Worm (Caenorhabditis elegans) whole organism, young adult: ENCODE measurements around the gene VZK822L.2.

ENCODE experiments used
- B0035.1 ChIP-seq: sonication (generic microtip); optimal IDR thresholded peaks from 2 replicates; lab custom pipeline; 2016; ENCODE audit warnings: missing genetic modification characterization, mild to moderate bottlenecking, missing compliant biosample characterization, missing genotype, missing genetic modification reagents
- B0336.3 ChIP-seq: fragments of 200-800 bp; sonication (Bioruptor generic); IDR thresholded peaks from 2 replicates; pipeline ENCODE4 v1.3.6; 2022; ENCODE audit warnings: missing genetic modification characterization, missing compliant biosample characterization
- C06A6.2 ChIP-seq: fragments of 200-800 bp; sonication (Bioruptor generic); conservative IDR thresholded peaks from 2 replicates; pipeline ENCODE4 v1.3.6; 2022; ENCODE audit warnings: missing genetic modification characterization, missing compliant biosample characterization
- D2030.7 ChIP-seq: fragments of 200-800 bp; sonication (Bioruptor generic); IDR thresholded peaks from 2 replicates; pipeline ENCODE4 v1.3.6; 2022; ENCODE audit warnings: missing genetic modification reagents, missing genetic modification characterization, missing compliant biosample characterization
- F10E7.11 ChIP-seq: sonication (generic microtip); optimal IDR thresholded peaks from 2 replicates; lab custom pipeline; 2017; ENCODE audit warnings: mild to moderate bottlenecking, missing genetic modification characterization, moderate library complexity, missing compliant biosample characterization
- F52B5.7 ChIP-seq: sonication (generic microtip); optimal IDR thresholded peaks from 2 replicates; lab custom pipeline; 2016; ENCODE audit warnings: mild to moderate bottlenecking, missing genetic modification characterization, missing compliant biosample characterization
- F57C9.4 ChIP-seq: sonication (generic microtip); optimal IDR thresholded peaks from 2 replicates; lab custom pipeline; 2017; ENCODE audit warnings: mild to moderate bottlenecking, missing genetic modification characterization, missing compliant biosample characterization
- K11D2.4 ChIP-seq: fragments of 200-800 bp; sonication (Bioruptor generic); IDR thresholded peaks from 2 replicates; pipeline ENCODE4 v1.3.6; 2022; ENCODE audit warnings: missing genetic modification reagents, missing genetic modification characterization, missing compliant biosample characterization
- K12H6.12 ChIP-seq: fragments of 200-800 bp; sonication (Bioruptor generic); optimal IDR thresholded peaks from 2 replicates; lab custom pipeline; 2018; ENCODE audit warnings: mild to moderate bottlenecking, missing genetic modification characterization, missing compliant biosample characterization
- T26A5.8 ChIP-seq: sonication (generic microtip); optimal IDR thresholded peaks from 2 replicates; lab custom pipeline; 2016; ENCODE audit warnings: missing genetic modification characterization, missing compliant biosample characterization
- Y53F4B.3 ChIP-seq: fragments of 200-800 bp; sonication (Bioruptor generic); IDR thresholded peaks from 2 replicates; pipeline ENCODE4 v1.3.6; 2022; ENCODE audit warnings: missing genetic modification reagents, missing genetic modification characterization, missing compliant biosample characterization
- Y53G8AR.9 ChIP-seq: fragments of 200-800 bp; sonication (Bioruptor generic); conservative IDR thresholded peaks from 2 replicates; pipeline ENCODE4 v1.3.6; 2022; ENCODE audit warnings: missing genetic modification reagents, missing genetic modification characterization, missing compliant biosample characterization
- Y79H2A.3 ChIP-seq: fragments of 200-800 bp; sonication (Bioruptor generic); conservative IDR thresholded peaks from 2 replicates; pipeline ENCODE4 v1.3.6; 2022; ENCODE audit warnings: missing genetic modification reagents, missing genetic modification characterization, missing compliant biosample characterization
- attf-6 ChIP-seq: fragments of 200-800 bp; sonication (Bioruptor generic); IDR thresholded peaks from 2 replicates; pipeline ENCODE4 v1.3.6; 2022; ENCODE audit warnings: missing genetic modification reagents, missing genetic modification characterization, missing compliant biosample characterization
- bed-2 ChIP-seq: fragments of 200-800 bp; sonication (Bioruptor generic); IDR thresholded peaks from 2 replicates; pipeline ENCODE4 v1.3.6; 2022; ENCODE audit warnings: missing genetic modification reagents, missing genetic modification characterization, missing compliant biosample characterization
- ceh-40 ChIP-seq: fragments of 200-800 bp; sonication (Bioruptor generic); IDR thresholded peaks from 2 replicates; pipeline ENCODE4 v1.3.6; 2022; ENCODE audit warnings: missing genetic modification characterization, missing compliant biosample characterization
- ceh-58 ChIP-seq: fragments of 200-800 bp; sonication (Bioruptor generic); IDR thresholded peaks from 2 replicates; pipeline ENCODE4 v1.3.6; 2022; ENCODE audit warnings: missing genetic modification characterization, missing compliant biosample characterization
- dox-1 ChIP-seq: fragments of 200-800 bp; sonication (Bioruptor generic); IDR thresholded peaks from 2 replicates; pipeline ENCODE4 v1.3.6; 2022; ENCODE audit warnings: missing genetic modification reagents, missing genetic modification characterization, missing compliant biosample characterization
- dpl-1 ChIP-seq: fragments of 150-350 bp; optimal IDR thresholded peaks from 2 replicates; lab custom pipeline; 2014; ENCODE audit warnings: missing biosample characterization, missing genetic modification reagents, missing genetic modification characterization
- egl-18 ChIP-seq: fragments of 200-800 bp; sonication (Bioruptor generic); IDR thresholded peaks from 2 replicates; pipeline ENCODE4 v1.3.6; 2022; ENCODE audit warnings: missing genetic modification reagents, missing genetic modification characterization, missing compliant biosample characterization
- egl-44 ChIP-seq: fragments of 200-800 bp; sonication (Bioruptor generic); IDR thresholded peaks from 2 replicates; pipeline ENCODE4 v1.3.6; 2022; ENCODE audit warnings: missing genetic modification reagents, missing genetic modification characterization, missing compliant biosample characterization
- hlh-26 ChIP-seq: fragments of 200-800 bp; sonication (Bioruptor generic); conservative IDR thresholded peaks from 2 replicates; pipeline ENCODE4 v1.3.6; 2022; ENCODE audit warnings: missing genetic modification reagents, missing genetic modification characterization, missing compliant biosample characterization
- hsf-1 ChIP-seq: fragments of 200-800 bp; sonication (Bioruptor generic); IDR thresholded peaks from 2 replicates; pipeline ENCODE4 v1.3.6; 2022; ENCODE audit warnings: missing genetic modification reagents, missing genetic modification characterization, missing compliant biosample characterization
- lin-26 ChIP-seq: fragments of 200-800 bp; sonication (Bioruptor generic); IDR thresholded peaks from 2 replicates; pipeline ENCODE4 v1.3.6; 2022; ENCODE audit warnings: missing genetic modification reagents, missing genetic modification characterization, missing compliant biosample characterization
- lsl-1 ChIP-seq: fragments of 200-800 bp; sonication (Bioruptor generic); optimal IDR thresholded peaks from 2 replicates; lab custom pipeline; 2018; ENCODE audit warnings: mild to moderate bottlenecking, missing genetic modification characterization, moderate library complexity, missing compliant biosample characterization
- mcd-1 ChIP-seq: fragments of 200-800 bp; sonication (Bioruptor generic); IDR thresholded peaks from 2 replicates; pipeline ENCODE4 v1.3.6; 2022; ENCODE audit warnings: missing genetic modification reagents, missing genetic modification characterization, missing compliant biosample characterization
- mxl-1 ChIP-seq: sonication (generic microtip); optimal IDR thresholded peaks from 2 replicates; lab custom pipeline; 2016; ENCODE audit warnings: missing genetic modification characterization, missing compliant biosample characterization
- nfya-1 ChIP-seq: sonication (generic microtip); optimal IDR thresholded peaks from 2 replicates; lab custom pipeline; 2017; ENCODE audit warnings: antibody characterized with exemption, missing compliant biosample characterization, missing genetic modification characterization, borderline replicate concordance; ENCODE audit not compliant: insufficient read depth
- nfya-2 ChIP-seq: fragments of 200-800 bp; sonication (Bioruptor generic); IDR thresholded peaks from 2 replicates; pipeline ENCODE4 v1.3.6; 2022; ENCODE audit warnings: missing genetic modification reagents, missing genetic modification characterization, missing compliant biosample characterization
- nhr-27 ChIP-seq: fragments of 200-800 bp; sonication (Bioruptor generic); optimal IDR thresholded peaks from 2 replicates; lab custom pipeline; 2018; ENCODE audit warnings: mild to moderate bottlenecking, missing genetic modification characterization, moderate library complexity, missing compliant biosample characterization
- nhr-80 ChIP-seq: sonication (generic microtip); optimal IDR thresholded peaks from 2 replicates; lab custom pipeline; 2016; ENCODE audit warnings: missing genetic modification characterization, missing compliant biosample characterization
- nhr-90 ChIP-seq: sonication (generic microtip); optimal IDR thresholded peaks from 2 replicates; lab custom pipeline; 2016; ENCODE audit warnings: missing genotype, mild to moderate bottlenecking, missing genetic modification characterization, missing compliant biosample characterization
- snpc-1.1 ChIP-seq: sonication (generic microtip); optimal IDR thresholded peaks from 2 replicates; lab custom pipeline; 2017; ENCODE audit warnings: missing genetic modification characterization, mild to moderate bottlenecking, missing compliant biosample characterization, antibody characterized with exemption, moderate library complexity, missing genotype, missing genetic modification reagents; ENCODE audit not compliant: insufficient read depth
- somi-1 ChIP-seq: fragments of 200-800 bp; sonication (Bioruptor generic); optimal IDR thresholded peaks from 2 replicates; lab custom pipeline; 2018; ENCODE audit warnings: mild to moderate bottlenecking, missing genetic modification characterization, missing compliant biosample characterization
- tbp1 ChIP-seq: fragments of 200-800 bp; sonication (Bioruptor generic); optimal IDR thresholded peaks from 2 replicates; lab custom pipeline; 2018; ENCODE audit warnings: mild to moderate bottlenecking, missing genetic modification characterization, missing compliant biosample characterization
- zim-3 ChIP-seq: sonication (generic microtip); optimal IDR thresholded peaks from 2 replicates; lab custom pipeline; 2017; ENCODE audit warnings: mild to moderate bottlenecking, missing genetic modification characterization, moderate library complexity, missing compliant biosample characterization

VZK822L.2 gene

ce11 chrIV:11911723-11912122 is at the start of gene VZK822L.2:
Gene VZK822L.2 (plus strand): TSS chrIV:11912023.
- TF ChIP-seq nfya-2 (GFP tag; lab: Robert Waterston, UW) (no peak), attf-6 (GFP tag; lab: Robert Waterston, UW) (no peak), nhr-80 (peak; percentile 28)

ce11 chrIV:11863428-11863827 is 48.4 kb upstream of the VZK822L.2 start:
- TF ChIP-seq F57C9.4 (tag; lab: Kevin White, UChicago) (no peak), C06A6.2 (GFP tag; lab: Robert Waterston, UW) (no peak), nhr-90 (tag; lab: Kevin White, UChicago) (no peak), Y53G8AR.9 (GFP tag; lab: Robert Waterston, UW) (no peak), lsl-1 (GFP tag; lab: Kevin White, UChicago) (no peak), K11D2.4 (no peak), dpl-1 (GFP tag; lab: Kevin White, UChicago) (no peak), nhr-27 (no peak), F10E7.11 (no peak), snpc-1.1 (tag; lab: Kevin White, UChicago) (no peak), ceh-58 (no peak)

- TF ChIP-seq D2030.7 (GFP tag; lab: Robert Waterston, UW), result no peak
- no peak for TF ChIP-seq bed-2 (GFP tag; lab: Robert Waterston, UW)
- TF ChIP-seq egl-44 (GFP tag; lab: Robert Waterston, UW), result no peak
- TF ChIP-seq B0035.1 (tag; lab: Kevin White, UChicago), result no peak
- TF ChIP-seq F52B5.7, result no peak
- TF ChIP-seq mcd-1, result no peak
- TF ChIP-seq zim-3 (tag; lab: Kevin White, UChicago), result no peak
- no peak for TF ChIP-seq B0336.3
- no peak for TF ChIP-seq mxl-1 (tag; lab: Kevin White, UChicago)
- TF ChIP-seq hlh-26 (GFP tag; lab: Robert Waterston, UW), result no peak
- TF ChIP-seq ceh-40 (GFP tag; lab: Robert Waterston, UW), result no peak
- TF ChIP-seq Y79H2A.3, result no peak
- TF ChIP-seq K12H6.12 (tag; lab: Kevin White, UChicago), result no peak
- TF ChIP-seq hsf-1 (GFP tag; lab: Robert Waterston, UW), result no peak
- TF ChIP-seq somi-1 (GFP tag; lab: Kevin White, UChicago), result no peak
- TF ChIP-seq Y53F4B.3, result no peak
- no peak for TF ChIP-seq dox-1 (GFP tag; lab: Robert Waterston, UW)
- no peak for TF ChIP-seq egl-18
Measured at ce11 chrIV:11864226-11864625, 47.6 kb upstream of the VZK822L.2 start, which contains the start of gene trpa-1. Gene trpa-1 (plus strand): TSS chrIV:11864526.

ce11 chrIV:11867652-11868232 is 44.1 kb upstream of the VZK822L.2 start:
- TF ChIP-seq tbp1 (GFP tag; lab: Kevin White, UChicago) (no peak), nfya-1 (tag; lab: Kevin White, UChicago) (no peak), T26A5.8 (no peak), lin-26 (GFP tag; lab: Robert Waterston, UW) (no peak)
- TF ChIP-seq, all 124 proteins: peak for 0
